Worm (Caenorhabditis elegans): ENCODE measurements around the gene C47D12.2.

DNA sequence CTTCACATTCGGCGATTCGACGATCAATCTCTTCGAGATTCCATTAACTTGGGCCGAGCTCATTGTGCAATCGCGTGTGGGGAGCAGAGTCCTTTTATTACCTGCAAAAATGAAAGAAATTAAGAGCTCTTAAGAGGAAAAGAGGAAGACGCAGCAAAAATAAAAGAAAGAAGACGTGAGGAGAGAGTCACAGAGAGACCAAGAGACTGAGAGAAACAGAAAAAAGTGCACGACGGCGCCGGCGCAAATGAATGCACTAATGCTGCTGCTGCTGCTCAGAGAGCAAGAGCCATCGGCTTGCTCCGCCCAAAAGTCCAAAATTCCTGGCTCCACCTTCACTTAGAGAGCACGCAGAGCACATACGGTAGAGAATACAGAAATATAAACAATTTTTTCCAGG lies 24.1 kb downstream of the C47D12.2 start, which contains the start of gene inos-1:
- TF ChIP-seq nhr-111 (GFP tag; optimal IDR thresholded peaks at IDR 0.05), result no peak
- TF ChIP-seq nhr-237 (tag; optimal IDR thresholded peaks at IDR 0.05), result no peak
- no peak for TF ChIP-seq pqm-1 (tag; optimal IDR thresholded peaks at IDR 0.05)
- TF ChIP-seq mep-1 (tag; optimal IDR thresholded peaks at IDR 0.05), result no peak
- TF ChIP-seq unc-39 (tag; optimal IDR thresholded peaks at IDR 0.05), result no peak
- no peak for TF ChIP-seq ama-1 (optimal IDR thresholded peaks at IDR 0.05)
